Fruit fly (Drosophila melanogaster): Measurements from ENCODE around the gene CG7194.

CG7194 gene

DNA sequence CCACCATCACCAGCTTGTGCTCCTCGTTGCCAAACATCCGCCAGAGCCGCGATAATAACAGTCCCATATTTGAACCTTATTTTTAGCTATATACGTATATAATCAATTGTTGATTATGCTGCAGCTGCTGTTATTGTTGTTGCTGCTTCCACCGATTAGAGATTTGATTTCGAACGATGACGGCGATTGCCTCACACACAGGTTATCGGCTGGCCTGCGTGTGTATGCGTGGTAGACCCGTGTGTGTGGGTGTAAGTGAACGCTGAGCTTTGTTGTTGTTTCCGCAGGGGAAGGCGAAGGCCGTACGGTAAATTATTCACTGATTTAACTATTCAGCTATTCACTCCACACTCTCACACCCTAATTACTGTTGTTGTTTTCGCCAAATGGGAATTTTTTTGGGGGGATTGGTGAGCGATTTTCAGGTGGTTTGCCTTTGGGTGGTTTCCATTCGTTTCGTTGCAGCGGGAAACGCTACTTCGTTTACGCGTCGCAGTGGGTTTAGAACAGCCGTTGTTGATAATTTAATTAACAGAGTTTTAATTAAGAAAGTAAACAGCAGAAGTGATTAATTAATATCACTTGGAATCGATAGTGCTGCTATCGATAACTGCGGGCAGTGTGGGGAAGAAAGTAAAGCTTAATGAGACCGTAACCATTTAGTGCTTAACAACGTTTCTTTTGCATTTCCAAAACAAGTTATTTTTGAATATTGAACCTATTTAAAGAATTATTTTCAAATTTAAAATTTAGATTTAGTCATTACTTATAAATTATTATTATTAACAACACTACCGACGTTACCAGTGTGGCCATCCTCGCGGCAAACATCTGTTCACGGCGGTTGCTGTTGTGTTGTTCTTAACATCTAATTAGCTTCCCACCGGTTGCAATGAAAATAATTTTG is 4.4 kb downstream of the CG7194 start, which contains the start of the genes Arl5 and CG13671 (continued):
- TF ChIP-seq lov (optimal IDR thresholded peaks at IDR 0.05), result no peak
- TF ChIP-seq lov (GFP tag; IDR thresholded peaks at IDR 0.05), result no peak
- TF ChIP-seq fd96Cb (tag; optimal IDR thresholded peaks at IDR 0.05), result peak; percentile 67
- peak; percentile 60 for TF ChIP-seq chif (GFP tag; optimal IDR thresholded peaks at IDR 0.05)
- TF ChIP-seq fu2 (GFP tag; optimal IDR thresholded peaks at IDR 0.05), result peak; percentile 14
- peak; percentile 82 for TF ChIP-seq lab (GFP tag; optimal IDR thresholded peaks at IDR 0.05)
- TF ChIP-seq CG8388 (GFP tag; optimal IDR thresholded peaks at IDR 0.05), result peak; percentile 75
- peak; percentile 66 for TF ChIP-seq CG13296 (GFP tag; optimal IDR thresholded peaks at IDR 0.05)
- no peak for TF ChIP-seq CG4707 (GFP tag; optimal IDR thresholded peaks at IDR 0.05)
- TF ChIP-seq stc (GFP tag; IDR thresholded peaks at IDR 0.05), result peak; percentile 61
- TF ChIP-seq HLHmδ (GFP tag; optimal IDR thresholded peaks at IDR 0.05), result no peak
- TF ChIP-seq CG13123 (GFP tag; optimal IDR thresholded peaks at IDR 0.05), result peak; percentile 83
- peak; percentile 70 for TF ChIP-seq Drgx (GFP tag; IDR thresholded peaks at IDR 0.05)
- TF ChIP-seq pho (GFP tag; optimal IDR thresholded peaks at IDR 0.05), result peak; percentile 68
- peak; percentile 1 for TF ChIP-seq CTCF (GFP tag; optimal IDR thresholded peaks at IDR 0.05)
- TF ChIP-seq knrl (GFP tag; IDR thresholded peaks at IDR 0.05; ENCODE audit: partially characterized antibody), result peak; percentile 80
- TF ChIP-seq fd3F (GFP tag; optimal IDR thresholded peaks at IDR 0.05), result peak; percentile 15
- peak; percentile 88 for TF ChIP-seq CG12155 (GFP tag; optimal IDR thresholded peaks at IDR 0.05)
- peak; percentile 43 for TF ChIP-seq CG6683 (GFP tag; optimal IDR thresholded peaks at IDR 0.05)
- TF ChIP-seq CG4730 (GFP tag; IDR thresholded peaks at IDR 0.05), result peak; percentile 72
- TF ChIP-seq Atf3 (GFP tag; optimal IDR thresholded peaks at IDR 0.05), result peak; percentile 45
- no peak for TF ChIP-seq CG15269 (tag; optimal IDR thresholded peaks at IDR 0.05)
- TF ChIP-seq insv (GFP tag; optimal IDR thresholded peaks at IDR 0.05), result peak in 1 of 2 experiments; percentile 11
- peak; percentile 88 for TF ChIP-seq gem (tag; optimal IDR thresholded peaks at IDR 0.05)
- peak; percentile 61 for TF ChIP-seq CG15601 (tag; optimal IDR thresholded peaks at IDR 0.05)
- no peak for TF ChIP-seq Kr (GFP tag; optimal IDR thresholded peaks at IDR 0.05)
- peak; percentile 73; the same call in 3 of the 4 replicates for TF ChIP-seq Gug (GFP tag; IDR thresholded peaks at IDR 0.05)
- TF ChIP-seq NFAT (GFP tag; IDR thresholded peaks at IDR 0.05), result peak; percentile 54; the same call in 1 of the 2 replicates
- no peak for TF ChIP-seq CG13894 (tag; optimal IDR thresholded peaks at IDR 0.05)
- TF ChIP-seq pb (GFP tag; optimal IDR thresholded peaks at IDR 0.05), result peak; percentile 27
- peak; percentile 80 for TF ChIP-seq CG10654 (GFP tag; optimal IDR thresholded peaks at IDR 0.05)
- no peak for TF ChIP-seq CG17568 (GFP tag; optimal IDR thresholded peaks at IDR 0.05)
- TF ChIP-seq CG10321 (GFP tag; IDR thresholded peaks at IDR 0.05), result 0 out of 2 replicates have a peak, but pooled peaks have one; percentile 28
- TF ChIP-seq dmrt99B (tag; optimal IDR thresholded peaks at IDR 0.05), result no peak
- TF ChIP-seq Sry-δ (GFP tag; optimal IDR thresholded peaks at IDR 0.05), result peak; percentile 68
- TF ChIP-seq NC2α (GFP tag; optimal IDR thresholded peaks at IDR 0.05), result peak; percentile 13
- no peak for TF ChIP-seq aop (GFP tag; IDR thresholded peaks at IDR 0.05)
- TF ChIP-seq CG12769 (tag; optimal IDR thresholded peaks at IDR 0.05), result peak; percentile 20
- TF ChIP-seq Fer1 (GFP tag; optimal IDR thresholded peaks at IDR 0.05), result peak; percentile 38
- peak; percentile 81 for TF ChIP-seq nmo (GFP tag; optimal IDR thresholded peaks at IDR 0.05)
- peak; percentile 53 for TF ChIP-seq bbx (GFP tag; IDR thresholded peaks at IDR 0.05; ENCODE audit: partially characterized antibody)
- TF ChIP-seq Fer2 (tag; optimal IDR thresholded peaks at IDR 0.05), result no peak
- TF ChIP-seq CG10959 (GFP tag; IDR thresholded peaks at IDR 0.05), result peak; percentile 23; the same call in 1 of the 2 replicates
- no peak for TF ChIP-seq CG10274 (GFP tag; optimal IDR thresholded peaks at IDR 0.05)
- TF ChIP-seq tio (GFP tag; optimal IDR thresholded peaks at IDR 0.05), result no peak
- TF ChIP-seq CG18011 (GFP tag; optimal IDR thresholded peaks at IDR 0.05), result peak; percentile 72
- TF ChIP-seq CG3407 (GFP tag; optimal IDR thresholded peaks at IDR 0.05), result peak; percentile 57
- TF ChIP-seq Opbp (GFP tag; IDR thresholded peaks at IDR 0.05; ENCODE audit: partially characterized antibody), result peak; percentile 64; the same call in 2 of the 3 replicates

All from whole organism, embryonic.